Worm (Caenorhabditis elegans) whole organism, L1 larva: Measurements from ENCODE around the gene cmtr-2.

Experiments used
- C16A3.4 ChIP-seq: fragments of 150-350 bp; optimal IDR thresholded peaks from 2 replicates; lab custom pipeline; 2014; ENCODE audit warnings: missing biosample characterization, missing genetic modification characterization
- Y116A8C.19 ChIP-seq: sonication (generic microtip); optimal IDR thresholded peaks from 2 replicates; lab custom pipeline; 2016; ENCODE audit warnings: missing compliant biosample characterization, missing genetic modification characterization, borderline replicate concordance
- alr-1 ChIP-seq: fragments of 200-800 bp; sonication (Bioruptor generic); optimal IDR thresholded peaks from 2 replicates; lab custom pipeline; 2018; ENCODE audit warnings: borderline replicate concordance, mild to moderate bottlenecking, missing genetic modification characterization, missing compliant biosample characterization
- blmp-1 ChIP-seq: fragments of 150-350 bp; optimal IDR thresholded peaks from 2 replicates; lab custom pipeline; 2014; ENCODE audit warnings: missing biosample characterization, missing genetic modification characterization
- ceh-82 ChIP-seq, 3 experiments: fragments of 150-350 bp in 1 of 3; sonication (generic microtip) in 2 of 3; optimal IDR thresholded peaks; 2 replicates each; lab custom pipeline; 2014 to 2017; ENCODE audit warnings: missing biosample characterization in 3 of 3, missing genetic modification characterization in 3 of 3
- dpl-1 ChIP-seq, 3 experiments: fragments of 150-350 bp in 2 of 3; sonication (generic microtip) in 1 of 3; optimal IDR thresholded peaks; 2 replicates each; lab custom pipeline; 2014 to 2017; ENCODE audit warnings: missing biosample characterization in 3 of 3, missing genetic modification characterization in 3 of 3, missing genetic modification reagents in 3 of 3
- dsc-1 ChIP-seq: sonication (generic microtip); optimal IDR thresholded peaks from 2 replicates; lab custom pipeline; 2016; ENCODE audit warnings: mild to moderate bottlenecking, missing genetic modification characterization, missing compliant biosample characterization
- efl-1 ChIP-seq, 4 experiments: fragments of 150-350 bp; optimal IDR thresholded peaks in 3 of 4; peaks in 1 of 4; 1 replicate in 1 of 4; 2 replicates in 3 of 4; lab custom pipeline; 2014; ENCODE audit warnings: missing biosample characterization in 2 of 4, missing genetic modification characterization in 2 of 4, missing genetic modification reagents in 2 of 4
- elt-2 ChIP-seq: sonication (generic microtip); optimal IDR thresholded peaks from 2 replicates; lab custom pipeline; 2016; ENCODE audit warnings: missing genetic modification characterization, mild to moderate bottlenecking, inconsistent platforms, missing compliant biosample characterization, missing genetic modification reagents
- ets-5 ChIP-seq: fragments of 200-800 bp; sonication (Bioruptor generic); IDR thresholded peaks from 2 replicates; pipeline ENCODE4 v1.3.6; 2022; ENCODE audit warnings: missing genetic modification characterization, missing compliant biosample characterization
- fkh-4 ChIP-seq: sonication (generic microtip); optimal IDR thresholded peaks from 2 replicates; lab custom pipeline; 2016; ENCODE audit warnings: missing compliant biosample characterization, missing genetic modification characterization, borderline replicate concordance
- fkh-8 ChIP-seq: sonication (generic microtip); optimal IDR thresholded peaks from 2 replicates; lab custom pipeline; 2016; ENCODE audit warnings: mild to moderate bottlenecking, missing genetic modification characterization, missing compliant biosample characterization
- hlh-4 ChIP-seq: sonication (generic microtip); optimal IDR thresholded peaks from 2 replicates; lab custom pipeline; 2016; ENCODE audit warnings: mild to moderate bottlenecking, missing genetic modification characterization, missing compliant biosample characterization
- irx-1 ChIP-seq: sonication (generic microtip); optimal IDR thresholded peaks from 2 replicates; lab custom pipeline; 2016; ENCODE audit warnings: missing genetic modification characterization, missing compliant biosample characterization
- jun-1 ChIP-seq: fragments of 150-350 bp; optimal IDR thresholded peaks from 2 replicates; lab custom pipeline; 2014; ENCODE audit warnings: missing biosample characterization, missing genetic modification reagents, missing genetic modification characterization
- lin-13 ChIP-seq: fragments of 150-350 bp; optimal IDR thresholded peaks from 2 replicates; lab custom pipeline; 2014; ENCODE audit warnings: missing biosample characterization, missing genetic modification reagents, missing genetic modification characterization
- lin-14 ChIP-seq: fragments of 200-800 bp; sonication (Bioruptor generic); optimal IDR thresholded peaks from 2 replicates; lab custom pipeline; 2018; ENCODE audit warnings: mild to moderate bottlenecking, missing genetic modification characterization, moderate library complexity, missing compliant biosample characterization
- lin-15B ChIP-seq: fragments of 150-350 bp; sonication (generic microtip); optimal IDR thresholded peaks from 3 replicates; lab custom pipeline; 2014; ENCODE audit warnings: missing biosample characterization, missing genetic modification characterization
- lin-35 ChIP-seq, 2 experiments: fragments of 150-350 bp; optimal IDR thresholded peaks; 2 replicates each; lab custom pipeline; 2014; ENCODE audit warnings: missing biosample characterization in 2 of 2, missing genetic modification characterization in 2 of 2, missing genetic modification reagents in 2 of 2
- lsy-2 ChIP-seq, 2 experiments: fragments of 150-350 bp; optimal IDR thresholded peaks; 2 replicates each; lab custom pipeline; 2014; ENCODE audit warnings: missing biosample characterization in 2 of 2, missing genetic modification characterization in 2 of 2
- mab-9 ChIP-seq: fragments of 200-800 bp; sonication (Bioruptor generic); IDR thresholded peaks from 2 replicates; pipeline ENCODE4 v1.3.6; 2022; ENCODE audit warnings: missing genetic modification reagents, missing genetic modification characterization, missing compliant biosample characterization
- mdl-1 ChIP-seq, 2 experiments: fragments of 150-350 bp; optimal IDR thresholded peaks; 2 replicates each; lab custom pipeline; 2014 to 2017; ENCODE audit warnings: missing biosample characterization in 2 of 2, missing genetic modification characterization in 2 of 2, inconsistent platforms in 1 of 2
- mef-2 ChIP-seq: fragments of 150-350 bp; optimal IDR thresholded peaks from 2 replicates; lab custom pipeline; 2014; ENCODE audit warnings: missing biosample characterization, missing genetic modification characterization
- nhr-11 ChIP-seq: fragments of 150-350 bp; optimal IDR thresholded peaks from 2 replicates; lab custom pipeline; 2014; ENCODE audit warnings: missing biosample characterization, missing genetic modification characterization
- nhr-71 ChIP-seq: sonication (generic microtip); optimal IDR thresholded peaks from 2 replicates; lab custom pipeline; 2016; ENCODE audit warnings: mild to moderate bottlenecking, missing genetic modification characterization, moderate library complexity, missing compliant biosample characterization
- nhr-76 ChIP-seq: sonication (generic microtip); optimal IDR thresholded peaks from 2 replicates; lab custom pipeline; 2017; ENCODE audit warnings: missing biosample characterization, missing genetic modification characterization
- nhr-85 ChIP-seq: sonication (generic microtip); peaks from one replicate; lab custom pipeline; 2016; ENCODE audit warnings: missing genetic modification characterization, inconsistent platforms, missing compliant biosample characterization
- nhr-90 ChIP-seq: sonication (generic microtip); optimal IDR thresholded peaks from 2 replicates; lab custom pipeline; 2016; ENCODE audit warnings: mild to moderate bottlenecking, missing genetic modification characterization, missing compliant biosample characterization; ENCODE audit not compliant: poor library complexity
- pag-3 ChIP-seq: sonication (generic microtip); optimal IDR thresholded peaks from 2 replicates; lab custom pipeline; 2017; ENCODE audit warnings: missing genetic modification characterization, mild to moderate bottlenecking, missing compliant biosample characterization, antibody characterized with exemption, borderline replicate concordance; ENCODE audit not compliant: insufficient read depth
- rnt-1 ChIP-seq: sonication (generic microtip); optimal IDR thresholded peaks from 2 replicates; lab custom pipeline; 2016; ENCODE audit warnings: mild to moderate bottlenecking, missing genetic modification characterization, moderate library complexity, missing compliant biosample characterization
- snu-23 ChIP-seq: sonication (generic microtip); optimal IDR thresholded peaks from 2 replicates; lab custom pipeline; 2016; ENCODE audit warnings: missing genetic modification characterization, missing compliant biosample characterization
- sptf-1 ChIP-seq: fragments of 150-350 bp; optimal IDR thresholded peaks from 2 replicates; lab custom pipeline; 2014; ENCODE audit warnings: missing biosample characterization, missing genetic modification characterization
- swsn-7 ChIP-seq: sonication (generic microtip); optimal IDR thresholded peaks from 2 replicates; lab custom pipeline; 2016; ENCODE audit warnings: missing genetic modification characterization, missing compliant biosample characterization
- unc-30 ChIP-seq: sonication (generic microtip); optimal IDR thresholded peaks from 2 replicates; lab custom pipeline; 2017; ENCODE audit warnings: missing biosample characterization, missing genetic modification characterization
- unc-62 ChIP-seq: fragments of 150-350 bp; optimal IDR thresholded peaks from 2 replicates; lab custom pipeline; 2014; ENCODE audit warnings: missing biosample characterization, missing genetic modification reagents, missing genetic modification characterization
- unc-86 ChIP-seq: sonication (generic microtip); optimal IDR thresholded peaks from 2 replicates; lab custom pipeline; 2016; ENCODE audit warnings: missing genetic modification characterization, missing compliant biosample characterization
- vab-15 ChIP-seq: sonication (generic microtip); optimal IDR thresholded peaks from 2 replicates; lab custom pipeline; 2017; ENCODE audit warnings: missing genotype, mild to moderate bottlenecking, missing genetic modification characterization, missing compliant biosample characterization
- zag-1 ChIP-seq: fragments of 150-350 bp; optimal IDR thresholded peaks from 2 replicates; lab custom pipeline; 2014; ENCODE audit warnings: missing biosample characterization, missing genetic modification characterization
- zip-4 ChIP-seq: fragments of 200-800 bp; sonication (Bioruptor generic); optimal IDR thresholded peaks from 2 replicates; lab custom pipeline; 2018; ENCODE audit warnings: mild to moderate bottlenecking, missing genetic modification characterization, moderate library complexity, missing compliant biosample characterization

cmtr-2 gene

DNA sequence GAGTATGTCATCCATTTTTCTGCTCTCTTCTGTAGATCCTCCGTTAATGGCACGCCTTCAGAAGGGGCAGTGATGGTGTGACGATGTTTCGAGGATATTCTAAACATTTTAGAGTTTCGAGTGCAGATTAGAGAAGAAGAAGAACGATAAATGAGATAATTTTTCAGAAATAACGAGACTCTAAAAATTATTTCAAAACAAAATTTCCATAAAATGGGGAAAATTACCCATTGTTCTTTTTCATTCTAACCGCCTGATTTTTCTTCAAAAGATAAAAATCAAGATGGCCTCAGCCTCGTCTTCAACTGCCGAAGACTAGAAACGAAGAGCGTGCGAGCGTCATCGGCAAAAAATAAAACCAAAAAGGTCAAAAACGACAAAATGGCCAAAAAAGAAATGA lies 14.1 kb upstream of the cmtr-2 start, which contains the start of gene let-765:
Gene let-765, minus strand, starts transcription at position 101 of the 400 bp plus-strand sequence.
- TF ChIP-seq nhr-11 (no peak), nhr-85 (tag; lab: Kevin White, UChicago) (no peak), nhr-90 (tag; lab: Kevin White, UChicago) (no peak), alr-1 (tag; lab: Kevin White, UChicago) (no peak), blmp-1 (tag; lab: Kevin White, UChicago) (peak; percentile 32), fkh-4 (tag; lab: Kevin White, UChicago) (no peak), efl-1 (optimal IDR thresholded peaks at IDR 0.05; lab: Kevin White, UChicago) (no peak), efl-1 (GFP tag; optimal IDR thresholded peaks at IDR 0.05 in 1 of 2; lab: Kevin White, UChicago) (peak in 1 of 2 experiments; percentile 22), zag-1 (tag; lab: Kevin White, UChicago) (no peak), lin-14 (GFP tag; lab: Kevin White, UChicago) (peak; percentile 25), hlh-4 (tag; lab: Kevin White, UChicago) (no peak), fkh-8 (tag; lab: Kevin White, UChicago) (no peak), C16A3.4 (no peak)

- TF ChIP-seq efl-1 (optimal IDR thresholded peaks at IDR 0.05; lab: Kevin White, UChicago): no peak
- peak in 1 of 2 experiments; percentile 88 for TF ChIP-seq efl-1 (GFP tag; optimal IDR thresholded peaks at IDR 0.05 in 1 of 2; lab: Kevin White, UChicago)
- no peak for TF ChIP-seq mab-9
These were observed 12.0 kb upstream of the cmtr-2 start for ce11 chrIII:6603185-6603584.

DNA sequence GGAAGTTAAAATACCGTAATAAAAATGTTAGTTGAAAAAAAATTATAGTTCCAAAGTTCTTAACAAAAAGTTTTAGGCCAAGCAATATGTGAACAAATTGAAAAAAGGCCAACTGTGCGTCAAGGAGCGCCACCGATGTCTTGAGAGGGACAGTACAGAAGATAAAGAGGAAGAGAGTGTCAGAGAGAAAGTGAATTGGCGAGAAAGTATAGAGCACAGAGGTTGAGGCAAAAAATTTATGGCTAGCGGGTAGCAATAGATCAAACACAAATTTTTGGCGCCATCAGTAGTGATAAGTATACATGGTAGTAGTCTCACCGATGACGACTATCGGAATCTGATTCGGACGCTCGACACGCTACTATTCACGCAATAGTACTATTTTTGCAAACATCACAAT lies 10.9 kb upstream of the cmtr-2 start:
- TF ChIP-seq nhr-71 (peak; percentile 0), blmp-1 (tag; lab: Kevin White, UChicago) (peak; percentile 76), unc-30 (tag; lab: Kevin White, UChicago) (no peak), efl-1 (optimal IDR thresholded peaks at IDR 0.05; lab: Kevin White, UChicago) (no peak), efl-1 (GFP tag; optimal IDR thresholded peaks at IDR 0.05 in 1 of 2; lab: Kevin White, UChicago) (peak in 1 of 2 experiments; percentile 12), sptf-1 (tag; lab: Kevin White, UChicago) (no peak), jun-1 (peak; percentile 15), dpl-1 (GFP tag; optimal IDR thresholded peaks at IDR 0.05; lab: Kevin White, UChicago) (peak in 2 of 3 experiments; percentile 3 to 6), nhr-76 (no peak), lin-35 (GFP tag; optimal IDR thresholded peaks at IDR 0.05; lab: Kevin White, UChicago) (peak; percentile 14 to 58), unc-62 (GFP tag; lab: Kevin White, UChicago) (no peak), ceh-82 (tag; optimal IDR thresholded peaks at IDR 0.05; lab: Kevin White, UChicago) (no peak), nhr-85 (tag; lab: Kevin White, UChicago) (no peak), rnt-1 (peak; percentile 4), zip-4 (GFP tag; lab: Kevin White, UChicago) (no peak), lin-14 (GFP tag; lab: Kevin White, UChicago) (peak; percentile 19), lsy-2 (tag; optimal IDR thresholded peaks at IDR 0.05; lab: Kevin White, UChicago) (peak in 1 of 2 experiments; percentile 0)

DNA sequence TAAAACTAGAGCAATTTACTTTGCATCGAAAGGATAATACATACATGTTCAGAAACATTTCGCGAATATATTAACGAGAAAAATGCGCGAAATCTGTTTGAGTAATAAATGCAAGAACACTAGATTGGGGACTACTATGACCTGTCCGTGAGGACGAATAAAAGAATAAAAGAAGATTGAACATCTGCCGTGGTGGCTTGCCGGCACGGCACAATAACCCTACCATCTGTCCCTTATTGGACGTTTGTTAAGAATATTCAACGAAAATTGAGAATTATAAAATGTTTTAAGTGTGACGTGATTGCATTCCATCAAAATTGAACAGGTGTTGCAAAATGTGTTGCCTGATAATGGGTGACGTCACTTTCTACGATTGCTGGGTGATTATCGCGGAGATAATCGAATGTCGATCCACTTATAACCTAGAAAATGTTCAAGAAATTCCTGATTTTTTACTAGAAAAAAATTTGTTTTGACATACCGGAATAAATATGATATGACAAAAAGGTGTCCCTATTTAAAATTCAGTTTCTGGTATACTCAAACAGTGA lies 9.7 kb upstream of the cmtr-2 start:
- TF ChIP-seq snu-23 (GFP tag; lab: Kevin White, UChicago) (no peak), blmp-1 (tag; lab: Kevin White, UChicago) (peak; percentile 29), efl-1 (optimal IDR thresholded peaks at IDR 0.05; lab: Kevin White, UChicago) (no peak), efl-1 (GFP tag; optimal IDR thresholded peaks at IDR 0.05 in 1 of 2; lab: Kevin White, UChicago) (peak in 1 of 2 experiments; percentile 73), nhr-90 (tag; lab: Kevin White, UChicago) (no peak)

DNA sequence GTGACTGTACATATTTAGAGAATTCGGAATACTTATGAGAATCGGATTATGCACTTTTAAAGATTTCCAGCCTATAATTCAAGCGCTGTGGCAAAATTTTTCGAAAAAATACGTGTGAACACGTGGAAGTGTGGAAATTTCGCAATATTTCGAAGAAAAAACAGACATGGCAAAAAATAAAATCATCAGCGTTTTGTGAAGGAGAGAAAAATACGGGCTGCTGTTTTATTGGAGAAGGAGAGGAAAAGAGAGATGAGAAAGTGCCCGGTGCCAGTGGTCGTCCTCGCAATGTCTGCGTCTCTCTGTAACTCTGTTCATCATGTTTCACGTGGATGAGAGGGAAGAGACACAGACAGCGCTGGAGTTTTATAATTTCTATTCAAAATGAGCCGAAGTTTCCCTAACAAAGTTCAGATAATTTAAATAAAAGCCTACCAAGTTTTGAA lies 9.2 kb upstream of the cmtr-2 start:
- TF ChIP-seq lin-15B (tag; lab: Kevin White, UChicago) (no peak), dsc-1 (peak; percentile 51), hlh-4 (tag; lab: Kevin White, UChicago) (no peak), efl-1 (optimal IDR thresholded peaks at IDR 0.05; lab: Kevin White, UChicago) (peak; percentile 78 to 79), efl-1 (GFP tag; optimal IDR thresholded peaks at IDR 0.05 in 1 of 2; lab: Kevin White, UChicago) (peak; percentile 73 to 96), unc-86 (peak; percentile 54), mdl-1 (tag; optimal IDR thresholded peaks at IDR 0.05; lab: Kevin White, UChicago) (peak in 1 of 2 experiments; percentile 90), lsy-2 (tag; optimal IDR thresholded peaks at IDR 0.05; lab: Kevin White, UChicago) (peak; percentile 69 to 79), elt-2 (peak; percentile 53), Y116A8C.19 (no peak), zag-1 (tag; lab: Kevin White, UChicago) (no peak), mef-2 (tag; lab: Kevin White, UChicago) (no peak), rnt-1 (peak; percentile 83), irx-1 (tag; lab: Kevin White, UChicago) (peak; percentile 44), vab-15 (no peak), mab-9 (peak; percentile 47; the same call in 1 of the 2 replicates), ets-5 (GFP tag; lab: Robert Waterston, UW) (no peak), pag-3 (tag; lab: Kevin White, UChicago) (peak; percentile 81), lin-13 (GFP tag; lab: Kevin White, UChicago) (peak; percentile 74), snu-23 (GFP tag; lab: Kevin White, UChicago) (peak; percentile 85), swsn-7 (tag; lab: Kevin White, UChicago) (peak; percentile 74)
